Fruit fly (Drosophila melanogaster): ENCODE data around the gene slou.

Gene slou

DNA sequence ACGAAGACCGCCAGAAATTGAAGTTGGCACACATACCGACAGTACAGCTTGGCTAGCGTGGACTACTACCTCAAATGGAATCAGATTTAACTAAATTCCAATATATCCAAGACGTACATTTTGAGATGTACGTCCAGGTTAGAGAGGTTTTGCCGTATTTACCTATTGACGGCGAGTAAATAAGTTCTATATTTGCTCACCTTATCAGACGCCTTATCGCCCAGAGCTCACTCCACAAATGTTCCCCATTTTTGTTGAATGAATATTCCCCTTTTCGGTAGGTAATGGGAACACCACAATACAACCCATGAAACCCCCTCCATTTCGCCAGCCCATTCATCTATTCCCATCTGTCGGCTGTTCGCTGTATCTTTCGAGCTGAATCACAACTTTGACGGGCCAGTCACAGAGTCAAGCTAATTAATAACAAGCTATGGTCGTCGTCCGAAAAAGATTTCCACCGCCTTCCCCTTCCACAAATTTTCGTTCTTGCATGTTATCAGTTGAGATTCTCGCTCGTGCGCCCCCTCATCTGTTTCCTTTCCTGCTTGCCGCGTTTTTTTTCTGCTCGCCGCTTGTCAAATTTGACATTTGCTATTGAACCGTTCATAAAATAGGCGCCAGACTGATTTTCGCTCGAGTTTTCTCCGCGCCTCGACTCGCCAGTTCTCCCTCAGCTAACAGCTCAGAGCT lies 33.8 kb upstream of the slou start (continued):
- TF ChIP-seq CG6813 (GFP tag; optimal IDR thresholded peaks at IDR 0.05) = peak; percentile 97
- peak; percentile 92 for TF ChIP-seq ewg (GFP tag; optimal IDR thresholded peaks at IDR 0.05)
- TF ChIP-seq CG8089 (GFP tag; optimal IDR thresholded peaks at IDR 0.05) = peak; percentile 98
- peak; percentile 96 for TF ChIP-seq ash1 (GFP tag; optimal IDR thresholded peaks at IDR 0.05)
- peak; percentile 38 for TF ChIP-seq ftz-f1 (GFP tag; optimal IDR thresholded peaks at IDR 0.05)
- TF ChIP-seq HmgZ (tag; optimal IDR thresholded peaks at IDR 0.05) = peak; percentile 95
- peak; percentile 96 for TF ChIP-seq Lhr (GFP tag; optimal IDR thresholded peaks at IDR 0.05)
- TF ChIP-seq Xbp1 (GFP tag; optimal IDR thresholded peaks at IDR 0.05) = peak; percentile 79
- TF ChIP-seq nau (GFP tag; optimal IDR thresholded peaks at IDR 0.05) = peak; percentile 95
- peak; percentile 85 for TF ChIP-seq CG30403 (GFP tag; optimal IDR thresholded peaks at IDR 0.05)
- peak; percentile 81 for TF ChIP-seq Ptx1 (GFP tag; IDR thresholded peaks at IDR 0.05)
- peak; percentile 91 for TF ChIP-seq nerfin-1 (tag; optimal IDR thresholded peaks at IDR 0.05)
- peak; percentile 87 for TF ChIP-seq CG7372 (GFP tag; IDR thresholded peaks at IDR 0.05)
- peak; percentile 96 for TF ChIP-seq CG10654 (GFP tag; optimal IDR thresholded peaks at IDR 0.05)
- peak; percentile 95 for TF ChIP-seq Six4 (GFP tag; optimal IDR thresholded peaks at IDR 0.05)
- TF ChIP-seq CG1832 (GFP tag; optimal IDR thresholded peaks at IDR 0.05) = no peak
- peak; percentile 99 for TF ChIP-seq kni (GFP tag; optimal IDR thresholded peaks at IDR 0.05)
- peak; percentile 92 for TF ChIP-seq CG7786 (GFP tag; optimal IDR thresholded peaks at IDR 0.05)
- peak; percentile 97 for TF ChIP-seq CG12769 (tag; optimal IDR thresholded peaks at IDR 0.05)
- peak; percentile 65; the same call in 1 of the 2 replicates for TF ChIP-seq al (GFP tag; IDR thresholded peaks at IDR 0.05)
- TF ChIP-seq D19B (GFP tag; optimal IDR thresholded peaks at IDR 0.05) = peak; percentile 82
- TF ChIP-seq ham (GFP tag; IDR thresholded peaks at IDR 0.05) = no peak; the same call in 1 of the 2 replicates
- TF ChIP-seq fu2 (GFP tag; optimal IDR thresholded peaks at IDR 0.05) = peak; percentile 80
- peak; percentile 85 for TF ChIP-seq gcm2 (GFP tag; optimal IDR thresholded peaks at IDR 0.05)
- peak; percentile 91 for TF ChIP-seq Kr (GFP tag; optimal IDR thresholded peaks at IDR 0.05)
- TF ChIP-seq unc-4 (GFP tag; IDR thresholded peaks at IDR 0.05; ENCODE audit: partially characterized antibody) = no peak
- TF ChIP-seq HLH54F (GFP tag; optimal IDR thresholded peaks at IDR 0.05) = peak; percentile 74
- peak; percentile 98 for TF ChIP-seq CG9727 (GFP tag; optimal IDR thresholded peaks at IDR 0.05)
- TF ChIP-seq fru (optimal IDR thresholded peaks at IDR 0.05) = no peak
- peak; percentile 47; the same call in 2 of the 3 replicates for TF ChIP-seq Aef1 (GFP tag; IDR thresholded peaks at IDR 0.05)
- no peak for TF ChIP-seq HLH4C (GFP tag; IDR thresholded peaks at IDR 0.05; ENCODE audit: partially characterized antibody)
- peak in 1 of 2 experiments; percentile 22 for TF ChIP-seq Eip74EF (GFP tag; optimal IDR thresholded peaks at IDR 0.05)
- peak; percentile 95 for TF ChIP-seq Mad (GFP tag; optimal IDR thresholded peaks at IDR 0.05)
- TF ChIP-seq Vsx1 (GFP tag; optimal IDR thresholded peaks at IDR 0.05) = peak; percentile 96
- peak; percentile 97 for TF ChIP-seq btn (GFP tag; optimal IDR thresholded peaks at IDR 0.05)
- TF ChIP-seq slou (GFP tag; optimal IDR thresholded peaks at IDR 0.05) = peak; percentile 92
- peak; percentile 91 for TF ChIP-seq CG11695 (GFP tag; IDR thresholded peaks at IDR 0.05)
- TF ChIP-seq stc (GFP tag; IDR thresholded peaks at IDR 0.05) = peak; percentile 92
- TF ChIP-seq eyg (GFP tag; optimal IDR thresholded peaks at IDR 0.05) = peak; percentile 94
- TF ChIP-seq Doc2 (GFP tag; IDR thresholded peaks at IDR 0.05) = no peak; the same call in 1 of the 2 replicates
- TF ChIP-seq tio (GFP tag; optimal IDR thresholded peaks at IDR 0.05) = peak; percentile 96
- TF ChIP-seq CG12659 (GFP tag; optimal IDR thresholded peaks at IDR 0.05) = peak; percentile 94
- peak; percentile 77 for TF ChIP-seq CG6654 (GFP tag; optimal IDR thresholded peaks at IDR 0.05)
- peak; percentile 93 for TF ChIP-seq gem (tag; optimal IDR thresholded peaks at IDR 0.05)
- peak; percentile 92 for TF ChIP-seq CG14014 (GFP tag; IDR thresholded peaks at IDR 0.05)
- TF ChIP-seq knrl (GFP tag; IDR thresholded peaks at IDR 0.05; ENCODE audit: partially characterized antibody) = no peak
- TF ChIP-seq CG7987 (GFP tag; optimal IDR thresholded peaks at IDR 0.05) = peak; percentile 97
- TF ChIP-seq lilli (GFP tag; optimal IDR thresholded peaks at IDR 0.05) = peak; percentile 88
- peak; percentile 97 for TF ChIP-seq CG10543 (GFP tag; optimal IDR thresholded peaks at IDR 0.05)

Data from whole organism, embryonic.